Worm (Caenorhabditis elegans) whole organism, mixed stage, embryonic: Measurements from ENCODE around the gene sre-30.
"Not testable (repeated sequence)": the region's sequence is repeated elsewhere in the genome, so short reads cannot be mapped to it uniquely, and the experiment has no call there.

Experiments
- M03D4.4 ChIP-seq: sonication (generic microtip); optimal IDR thresholded peaks from 2 replicates; lab custom pipeline; 2017; ENCODE audit warnings: mild to moderate bottlenecking, missing genetic modification characterization, missing compliant biosample characterization
- blmp-1 ChIP-seq: fragments of 150-350 bp; optimal IDR thresholded peaks from 2 replicates; lab custom pipeline; 2014; ENCODE audit warnings: missing biosample characterization, missing genetic modification characterization
- ceh-39 ChIP-seq: fragments of 150-350 bp; optimal IDR thresholded peaks from 2 replicates; lab custom pipeline; 2014; ENCODE audit warnings: missing biosample characterization, missing genetic modification characterization
- ceh-43 ChIP-seq: fragments of 200-800 bp; sonication (Bioruptor generic); optimal IDR thresholded peaks from 2 replicates; lab custom pipeline; 2018; ENCODE audit warnings: mild to moderate bottlenecking, missing genetic modification characterization, moderate library complexity, missing compliant biosample characterization
- ceh-83 ChIP-seq: fragments of 200-800 bp; sonication (Bioruptor generic); optimal IDR thresholded peaks from 2 replicates; lab custom pipeline; 2018; ENCODE audit warnings: mild to moderate bottlenecking, missing genetic modification characterization, missing compliant biosample characterization
- ces-1 ChIP-seq: fragments of 150-350 bp; optimal IDR thresholded peaks from 2 replicates; lab custom pipeline; 2014; ENCODE audit warnings: missing biosample characterization, missing genetic modification reagents, missing genetic modification characterization
- cnd-1 ChIP-seq: fragments of 200-800 bp; sonication (Bioruptor generic); optimal IDR thresholded peaks from 2 replicates; lab custom pipeline; 2018; ENCODE audit warnings: mild to moderate bottlenecking, missing genetic modification characterization, missing compliant biosample characterization
- drap-1 ChIP-seq: fragments of 200-800 bp; sonication (Bioruptor generic); optimal IDR thresholded peaks from 3 replicates; lab custom pipeline; 2018; ENCODE audit warnings: mild to moderate bottlenecking, missing genetic modification characterization, missing compliant biosample characterization
- elt-3 ChIP-seq: fragments of 150-350 bp; optimal IDR thresholded peaks from 2 replicates; lab custom pipeline; 2014; ENCODE audit warnings: missing biosample characterization, missing genetic modification characterization
- flh-1 ChIP-seq: fragments of 200-800 bp; sonication (Bioruptor generic); optimal IDR thresholded peaks from 2 replicates; lab custom pipeline; 2018; ENCODE audit warnings: mild to moderate bottlenecking, missing genetic modification characterization, moderate library complexity, missing compliant biosample characterization
- ham-2 ChIP-seq: fragments of 200-800 bp; sonication (Bioruptor generic); optimal IDR thresholded peaks from 2 replicates; lab custom pipeline; 2018; ENCODE audit warnings: mild to moderate bottlenecking, missing genetic modification characterization, missing compliant biosample characterization
- hlh-1 ChIP-seq: fragments of 150-350 bp; optimal IDR thresholded peaks from 2 replicates; lab custom pipeline; 2014; ENCODE audit warnings: missing biosample characterization, missing genetic modification reagents, missing genetic modification characterization
- lin-13 ChIP-seq: fragments of 150-350 bp; optimal IDR thresholded peaks from 2 replicates; lab custom pipeline; 2014; ENCODE audit warnings: missing biosample characterization, missing genetic modification characterization
- lin-32 ChIP-seq: fragments of 200-800 bp; sonication (Bioruptor generic); optimal IDR thresholded peaks from 2 replicates; lab custom pipeline; 2018; ENCODE audit warnings: mild to moderate bottlenecking, missing genetic modification characterization, missing compliant biosample characterization
- lsy-2 ChIP-seq: fragments of 150-350 bp; optimal IDR thresholded peaks from 2 replicates; lab custom pipeline; 2014; ENCODE audit warnings: missing biosample characterization, missing genetic modification characterization
- mab-5 ChIP-seq: fragments of 150-350 bp; optimal IDR thresholded peaks from 2 replicates; lab custom pipeline; 2014; ENCODE audit warnings: missing biosample characterization, missing genetic modification characterization
- mep-1 ChIP-seq: fragments of 150-350 bp; optimal IDR thresholded peaks from 2 replicates; lab custom pipeline; 2017; ENCODE audit warnings: missing biosample characterization, missing genetic modification reagents, missing genetic modification characterization, inconsistent platforms
- mls-2 ChIP-seq: sonication (generic microtip); optimal IDR thresholded peaks from 2 replicates; lab custom pipeline; 2016; ENCODE audit warnings: mild to moderate bottlenecking, missing genetic modification characterization, moderate library complexity, missing compliant biosample characterization
- nhr-12 ChIP-seq: fragments of 150-350 bp; optimal IDR thresholded peaks from 2 replicates; lab custom pipeline; 2014; ENCODE audit warnings: missing biosample characterization, missing genetic modification characterization
- nhr-237 ChIP-seq: fragments of 150-350 bp; optimal IDR thresholded peaks from 2 replicates; lab custom pipeline; 2014; ENCODE audit warnings: missing biosample characterization, missing genetic modification characterization
- nhr-28 ChIP-seq: fragments of 150-350 bp; optimal IDR thresholded peaks from 2 replicates; lab custom pipeline; 2014; ENCODE audit warnings: missing biosample characterization, missing genetic modification characterization
- nhr-76 ChIP-seq: sonication (generic microtip); optimal IDR thresholded peaks from 2 replicates; lab custom pipeline; 2017; ENCODE audit warnings: missing biosample characterization, missing genetic modification characterization
- pha-4 ChIP-seq: fragments of 150-350 bp; optimal IDR thresholded peaks from 2 replicates; lab custom pipeline; 2018; ENCODE audit warnings: missing biosample characterization, missing genetic modification reagents, missing genetic modification characterization
- sem-2 ChIP-seq: fragments of 200-800 bp; sonication (Bioruptor generic); optimal IDR thresholded peaks from 2 replicates; lab custom pipeline; 2018; ENCODE audit warnings: mild to moderate bottlenecking, missing genetic modification characterization, missing compliant biosample characterization
- snpc-4 ChIP-seq: fragments of 150-350 bp; optimal IDR thresholded peaks from 2 replicates; lab custom pipeline; 2014; ENCODE audit warnings: missing biosample characterization, missing genetic modification characterization
- sptf-1 ChIP-seq: sonication (generic microtip); optimal IDR thresholded peaks from 2 replicates; lab custom pipeline; 2017; ENCODE audit warnings: mild to moderate bottlenecking, missing genetic modification characterization, moderate library complexity, missing compliant biosample characterization
- tbx-8 ChIP-seq: fragments of 200-800 bp; sonication (Bioruptor generic); optimal IDR thresholded peaks from 2 replicates; lab custom pipeline; 2018; ENCODE audit warnings: mild to moderate bottlenecking, missing genetic modification characterization, moderate library complexity, missing compliant biosample characterization
- unc-120 ChIP-seq: sonication (generic microtip); optimal IDR thresholded peaks from 2 replicates; lab custom pipeline; 2017; ENCODE audit warnings: missing genetic modification characterization, missing compliant biosample characterization; ENCODE audit not compliant: poor library complexity, severe bottlenecking
- unc-39 ChIP-seq: fragments of 150-350 bp; optimal IDR thresholded peaks from 2 replicates; lab custom pipeline; 2014; ENCODE audit warnings: missing biosample characterization, missing genetic modification characterization
- zip-8 ChIP-seq: fragments of 150-350 bp; optimal IDR thresholded peaks from 2 replicates; lab custom pipeline; 2014; ENCODE audit warnings: missing biosample characterization, missing genetic modification characterization
- ztf-11 ChIP-seq: fragments of 150-350 bp; optimal IDR thresholded peaks from 2 replicates; lab custom pipeline; 2014; ENCODE audit warnings: missing biosample characterization, missing genetic modification characterization

sre-30 gene

DNA sequence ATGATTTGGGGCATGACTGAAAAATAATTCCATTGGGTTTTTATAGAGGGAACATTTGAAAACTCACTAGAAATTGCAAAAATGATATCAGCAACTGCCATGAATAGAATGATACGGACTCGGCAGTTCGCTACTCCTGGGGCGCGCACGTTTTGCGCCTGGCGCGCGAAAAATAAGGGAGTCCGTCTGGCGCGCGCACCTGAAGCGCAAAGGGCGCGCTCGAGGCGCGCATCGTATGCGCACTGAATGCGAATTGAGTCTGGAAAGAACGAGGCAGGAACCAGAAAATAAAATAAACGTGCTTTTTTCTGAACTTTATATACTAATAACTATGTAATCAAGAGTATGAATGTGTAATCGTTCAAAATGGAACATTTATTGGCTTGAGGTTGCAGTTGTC is 34.9 kb upstream of the sre-30 start, which contains the start of gene Y57A10C.10:
Y57A10C.10 (minus strand) TSS at position 101 of the 400 bp plus-strand sequence.
- not testable (repeated sequence) for TF ChIP-seq nhr-12 (tag; lab: Kevin White, UChicago); sptf-1 (tag; lab: Kevin White, UChicago); flh-1

ce11 chrII:12438441-12438840 is 32.1 kb upstream of the sre-30 start, which contains the start of gene Y57A10C.9:
Gene Y57A10C.9, minus strand, starts transcription at chrII:12438541.
- no peak for TF ChIP-seq snpc-4
- no peak for TF ChIP-seq M03D4.4 (tag; lab: Kevin White, UChicago)
- no peak for TF ChIP-seq ham-2 (GFP tag; lab: Kevin White, UChicago)
- no peak for TF ChIP-seq nhr-237
- no peak for TF ChIP-seq drap-1 (GFP tag; lab: Kevin White, UChicago)
- no peak for TF ChIP-seq sem-2 (GFP tag; lab: Kevin White, UChicago)
- TF ChIP-seq lin-32 (GFP tag; lab: Kevin White, UChicago) = no peak
- TF ChIP-seq blmp-1 (tag; lab: Kevin White, UChicago) = no peak
- no peak for TF ChIP-seq ceh-43
- TF ChIP-seq mab-5 (tag; lab: Kevin White, UChicago) = no peak
- TF ChIP-seq ceh-39 (tag; lab: Kevin White, UChicago) = no peak
- TF ChIP-seq unc-39 = no peak
- no peak for TF ChIP-seq zip-8
- no peak for TF ChIP-seq mep-1 (tag; lab: Kevin White, UChicago)
- no peak for TF ChIP-seq sptf-1 (tag; lab: Kevin White, UChicago)
- no peak for TF ChIP-seq flh-1
- TF ChIP-seq hlh-1 (tag; lab: Kevin White, UChicago) = no peak

DNA sequence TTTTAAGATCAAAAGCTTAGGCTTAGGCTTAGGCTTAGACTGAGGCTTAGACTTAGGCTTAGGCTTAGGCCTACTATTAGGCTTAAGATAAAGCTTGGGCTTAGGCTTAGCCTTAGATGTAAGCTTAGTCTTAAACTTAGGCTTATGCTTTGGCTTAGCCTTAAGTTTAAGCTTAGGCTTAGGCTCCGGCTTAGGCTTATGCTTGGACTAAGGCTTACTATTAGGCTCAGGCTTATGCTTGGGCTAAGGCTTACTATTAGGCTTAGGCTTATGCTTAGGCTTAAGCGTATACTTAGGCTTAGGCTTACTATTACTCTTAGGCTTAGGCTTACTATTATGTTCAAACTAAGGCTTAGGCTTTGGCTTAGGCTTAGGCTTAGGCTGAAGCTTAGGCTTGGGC is 30.4 kb upstream of the sre-30 start:
- TF ChIP-seq nhr-12 (tag; lab: Kevin White, UChicago) (no peak), drap-1 (GFP tag; lab: Kevin White, UChicago) (no peak), ham-2 (GFP tag; lab: Kevin White, UChicago) (peak; percentile 65), lin-13 (tag; lab: Kevin White, UChicago) (no peak), ceh-39 (tag; lab: Kevin White, UChicago) (no peak)

ce11 chrII:12435202-12435872 is 29.0 kb upstream of the sre-30 start:
- TF ChIP-seq ceh-83 (GFP tag; lab: Kevin White, UChicago) (no peak), mab-5 (tag; lab: Kevin White, UChicago) (no peak), elt-3 (tag; lab: Kevin White, UChicago) (no peak), cnd-1 (no peak), lsy-2 (no peak), ham-2 (GFP tag; lab: Kevin White, UChicago) (no peak)

ce11 chrII:12432356-12432755 is 26.1 kb upstream of the sre-30 start, which contains the start of gene dct-12:
Gene dct-12, minus strand, starts transcription at chrII:12432456.
- no peak for TF ChIP-seq drap-1 (GFP tag; lab: Kevin White, UChicago)
- TF ChIP-seq nhr-28 (tag; lab: Kevin White, UChicago) = no peak
- TF ChIP-seq zip-8 = no peak
- no peak for TF ChIP-seq nhr-237
- TF ChIP-seq nhr-76 (tag; lab: Kevin White, UChicago) = no peak
- TF ChIP-seq ztf-11 (tag; lab: Kevin White, UChicago) = no peak
- no peak for TF ChIP-seq unc-120
- TF ChIP-seq lsy-2 = no peak
- no peak for TF ChIP-seq mls-2 (tag; lab: Kevin White, UChicago)
- TF ChIP-seq sem-2 (GFP tag; lab: Kevin White, UChicago) = no peak
- no peak for TF ChIP-seq ceh-43
- TF ChIP-seq M03D4.4 (tag; lab: Kevin White, UChicago) = no peak
- no peak for TF ChIP-seq tbx-8 (GFP tag; lab: Kevin White, UChicago)
- TF ChIP-seq cnd-1 = no peak
- no peak for TF ChIP-seq ham-2 (GFP tag; lab: Kevin White, UChicago)
- TF ChIP-seq sptf-1 (tag; lab: Kevin White, UChicago) = no peak
- no peak for TF ChIP-seq ceh-39 (tag; lab: Kevin White, UChicago)

- TF ChIP-seq mls-2 (tag; lab: Kevin White, UChicago) (no peak), lsy-2 (no peak), snpc-4 (no peak), pha-4 (tag; lab: Kevin White, UChicago) (no peak), ham-2 (GFP tag; lab: Kevin White, UChicago) (no peak), tbx-8 (GFP tag; lab: Kevin White, UChicago) (no peak), lin-32 (GFP tag; lab: Kevin White, UChicago) (no peak), lin-13 (tag; lab: Kevin White, UChicago) (no peak), ces-1 (no peak), flh-1 (no peak), ztf-11 (tag; lab: Kevin White, UChicago) (no peak), nhr-237 (no peak), cnd-1 (no peak), nhr-28 (tag; lab: Kevin White, UChicago) (no peak), zip-8 (no peak), mab-5 (tag; lab: Kevin White, UChicago) (no peak), elt-3 (tag; lab: Kevin White, UChicago) (no peak), unc-39 (no peak)
Observed at ce11 chrII:12429743-12430142, 23.4 kb upstream of the sre-30 start, which contains the start of gene Y57A10C.8. Gene Y57A10C.8, minus strand, starts transcription at chrII:12429843.
